Fruit fly (Drosophila melanogaster) whole organism, prepupa: Measurements from ENCODE around the gene IP3K2.

Experiments
- CG10631 ChIP-seq: fragments of 200-800 bp; sonication (Bioruptor generic); optimal IDR thresholded peaks from 2 replicates; lab custom pipeline; 2016; ENCODE audit warnings: missing biosample characterization, missing genetic modification characterization
- CG16779 ChIP-seq: fragments of 200-800 bp; sonication (Bioruptor generic); optimal IDR thresholded peaks from 3 replicates; lab custom pipeline; 2017; ENCODE audit warnings: missing biosample characterization, mild to moderate bottlenecking, missing genetic modification characterization
- CG34406 ChIP-seq: fragments of 200-800 bp; sonication (Bioruptor generic); optimal IDR thresholded peaks from 3 replicates; lab custom pipeline; 2016; ENCODE audit warnings: missing biosample characterization, missing genetic modification characterization
- CG4318 ChIP-seq: fragments of 200-800 bp; sonication (Bioruptor generic); optimal IDR thresholded peaks from 3 replicates; lab custom pipeline; 2017; ENCODE audit warnings: missing biosample characterization, mild to moderate bottlenecking, missing genetic modification characterization
- CG6808 ChIP-seq: fragments of 200-800 bp; sonication (Bioruptor generic); optimal IDR thresholded peaks from 3 replicates; lab custom pipeline; 2017; ENCODE audit warnings: missing biosample characterization, missing genetic modification characterization, mild to moderate bottlenecking, moderate library complexity, missing genetic modification reagents
- Gug ChIP-seq: fragments of 200-800 bp; sonication (Bioruptor generic); IDR thresholded peaks from 2 replicates; pipeline ENCODE4 v1.3.6; 2022; ENCODE audit warnings: missing biosample characterization, missing genetic modification characterization
- Hr39 ChIP-seq: fragments of 200-800 bp; sonication (Bioruptor generic); optimal IDR thresholded peaks from 2 replicates; lab custom pipeline; 2016; ENCODE audit warnings: missing biosample characterization, missing genetic modification characterization
- Lpt ChIP-seq: fragments of 200-800 bp; sonication (Bioruptor generic); optimal IDR thresholded peaks from 3 replicates; lab custom pipeline; 2016; ENCODE audit warnings: missing biosample characterization, missing genetic modification characterization
- dac ChIP-seq: fragments of 200-800 bp; sonication (Bioruptor generic); optimal IDR thresholded peaks from 2 replicates; lab custom pipeline; 2017; ENCODE audit warnings: missing biosample characterization, mild to moderate bottlenecking, missing genetic modification characterization
- eg ChIP-seq: fragments of 200-800 bp; sonication (Bioruptor generic); IDR thresholded peaks from 3 replicates; pipeline ENCODE4 v1.3.6; 2022; ENCODE audit warnings: missing biosample characterization, missing genetic modification characterization
- salr ChIP-seq, 2 experiments: fragments of 200-800 bp; sonication (Bioruptor generic); optimal IDR thresholded peaks; 3 replicates each; lab custom pipeline; 2016 to 2018; ENCODE audit warnings: missing biosample characterization in 2 of 2, missing genetic modification characterization in 2 of 2, mild to moderate bottlenecking in 1 of 2
- spab ChIP-seq: fragments of 200-800 bp; sonication (Bioruptor generic); optimal IDR thresholded peaks from 2 replicates; lab custom pipeline; 2017; ENCODE audit warnings: missing biosample characterization, mild to moderate bottlenecking, missing genetic modification characterization, missing genetic modification reagents
- topi ChIP-seq: fragments of 200-800 bp; sonication (Bioruptor generic); optimal IDR thresholded peaks from 3 replicates; lab custom pipeline; 2016; ENCODE audit warnings: missing biosample characterization, missing genetic modification characterization

- TF ChIP-seq topi (GFP tag; lab: Kevin White, UChicago), result peak; percentile 26
- TF ChIP-seq CG16779, result no peak
- no peak for TF ChIP-seq eg
- TF ChIP-seq CG6808 (GFP tag; lab: Kevin White, UChicago), result peak; percentile 33
- no peak for TF ChIP-seq Gug
- TF ChIP-seq salr (GFP tag; optimal IDR thresholded peaks at IDR 0.05; lab: Kevin White, UChicago), result peak in 1 of 2 experiments; percentile 32
- peak; percentile 10 for TF ChIP-seq CG4318
- no peak for TF ChIP-seq dac (GFP tag; lab: Kevin White, UChicago)
- TF ChIP-seq CG10631 (GFP tag; lab: Kevin White, UChicago), result peak; percentile 51
- TF ChIP-seq spab (GFP tag; lab: Kevin White, UChicago), result peak; percentile 15
- peak; percentile 28 for TF ChIP-seq CG34406 (GFP tag; lab: Kevin White, UChicago)
- TF ChIP-seq Lpt (GFP tag; lab: Kevin White, UChicago), result no peak
- TF ChIP-seq Hr39 (GFP tag; lab: Kevin White, UChicago), result peak; percentile 11
Observed at dm6 chrX:13314323-13314722, 10.9 kb downstream of the IP3K2 start.
